Comparison of ENCODE assay signal across 2 worm cellular contexts in the genomic region with DNA sequence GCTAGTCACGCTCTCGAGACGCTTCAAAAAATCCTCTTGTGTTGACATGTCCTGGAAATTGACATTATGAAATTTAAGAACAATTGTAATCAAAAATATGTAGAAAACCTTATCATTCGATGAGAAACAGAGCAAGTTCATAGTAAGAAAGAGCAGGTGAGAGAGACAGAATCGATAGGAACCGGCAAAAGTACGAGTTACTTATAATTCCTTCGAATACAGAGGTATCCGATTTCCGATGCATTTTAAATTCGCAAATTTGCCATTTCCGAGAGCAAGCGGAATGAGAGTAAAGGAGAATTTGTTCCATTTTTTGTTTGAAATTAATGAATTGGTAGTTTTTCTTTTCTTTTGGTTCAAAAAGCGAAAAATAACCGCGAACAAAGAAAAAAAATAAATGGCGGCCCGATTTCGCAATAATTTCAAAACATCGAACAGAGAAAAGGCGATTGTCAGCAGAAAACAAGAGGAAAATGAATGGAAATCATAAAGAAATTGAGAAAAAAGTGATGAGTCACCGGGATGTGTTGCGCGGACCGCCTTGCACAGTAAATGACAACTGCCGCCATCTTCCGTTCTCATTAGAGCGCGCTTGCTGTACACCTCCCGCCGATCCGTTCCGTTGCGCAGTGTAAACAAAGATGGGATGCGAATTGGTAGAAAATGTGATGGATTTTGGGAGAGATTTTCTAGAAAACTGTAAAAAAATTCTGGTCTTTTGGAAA.
A peak's percentile ranks its signal among the peaks of the same experiment; 100 is the strongest.
TF ChIP-seq lines count a peak whose summit lies in the region.

A gene (minus strand): TSS at position 51 of the 725 bp plus-strand sequence.

TF ChIP-seq in whole organism, L1 larva, 84 proteins besides CTCF, POLR2A, EP300 and RAD21 (continued from another document):
- TF ChIP-seq unc-98 (GFP tag; IDR thresholded peaks at IDR 0.05; lab: Robert Waterston, UW) (no peak), fos-1 (tag; optimal IDR thresholded peaks at IDR 0.05; lab: Kevin White, UChicago) (peak; percentile 42), nhr-71 (tag; optimal IDR thresholded peaks at IDR 0.05; lab: Kevin White, UChicago) (peak; percentile 28), ama-1 (optimal IDR thresholded peaks at IDR 0.05; lab: Kevin White, UChicago) (no peak), sup-37 (GFP tag; optimal IDR thresholded peaks at IDR 0.05; lab: Kevin White, UChicago) (no peak), fkh-10 (GFP tag; optimal IDR thresholded peaks at IDR 0.05; lab: Kevin White, UChicago) (no peak), ztf-4 (tag; optimal IDR thresholded peaks at IDR 0.05; lab: Kevin White, UChicago) (no peak), lin-14 (GFP tag; optimal IDR thresholded peaks at IDR 0.05; lab: Kevin White, UChicago) (peak; percentile 88), lir-3 (tag; optimal IDR thresholded peaks at IDR 0.05; lab: Kevin White, UChicago; ENCODE audit: poor library complexity) (no peak), nhr-11 (tag; optimal IDR thresholded peaks at IDR 0.05; lab: Kevin White, UChicago) (no peak), unc-130 (tag; optimal IDR thresholded peaks at IDR 0.05; lab: Kevin White, UChicago) (no peak), mdl-1 (tag; optimal IDR thresholded peaks at IDR 0.05; lab: Kevin White, UChicago) (no peak), elt-2 (tag; optimal IDR thresholded peaks at IDR 0.05; lab: Kevin White, UChicago) (no peak), nhr-76 (tag; optimal IDR thresholded peaks at IDR 0.05; lab: Kevin White, UChicago) (no peak), ceh-82 (tag; optimal IDR thresholded peaks at IDR 0.05; lab: Kevin White, UChicago) (peak in 1 of 3 experiments; percentile 38), egl-27 (tag; optimal IDR thresholded peaks at IDR 0.05; lab: Kevin White, UChicago) (no peak), nhr-47 (tag; optimal IDR thresholded peaks at IDR 0.05; lab: Kevin White, UChicago) (no peak), lin-39 (tag; optimal IDR thresholded peaks at IDR 0.05; lab: Kevin White, UChicago) (no peak), aly-2 (tag; optimal IDR thresholded peaks at IDR 0.05; lab: Kevin White, UChicago) (no peak), mef-2 (tag; optimal IDR thresholded peaks at IDR 0.05; lab: Kevin White, UChicago) (no peak), ztf-11 (tag; optimal IDR thresholded peaks at IDR 0.05; lab: Kevin White, UChicago) (no peak), ceh-88 (GFP tag; IDR thresholded peaks at IDR 0.05; lab: Robert Waterston, UW) (no peak), snu-23 (GFP tag; optimal IDR thresholded peaks at IDR 0.05; lab: Kevin White, UChicago) (peak; percentile 39), Y116A8C.19 (tag; optimal IDR thresholded peaks at IDR 0.05; lab: Kevin White, UChicago; ENCODE audit: borderline replicate concordance) (no peak), swsn-7 (tag; optimal IDR thresholded peaks at IDR 0.05; lab: Kevin White, UChicago) (no peak), ceh-63 (GFP tag; optimal IDR thresholded peaks at IDR 0.05; lab: Kevin White, UChicago) (no peak), mab-9 (GFP tag; IDR thresholded peaks at IDR 0.05; lab: Robert Waterston, UW) (no peak), irx-1 (tag; optimal IDR thresholded peaks at IDR 0.05; lab: Kevin White, UChicago) (no peak), zip-4 (GFP tag; optimal IDR thresholded peaks at IDR 0.05; lab: Kevin White, UChicago) (peak; percentile 85), skn-1 (tag; optimal IDR thresholded peaks at IDR 0.05; lab: Kevin White, UChicago) (peak; percentile 60), F16B12.6 (tag; optimal IDR thresholded peaks at IDR 0.05; lab: Kevin White, UChicago) (no peak), dpl-1 (GFP tag; optimal IDR thresholded peaks at IDR 0.05; lab: Kevin White, UChicago) (peak; percentile 3 to 50 (median 40)), ceh-90 (tag; optimal IDR thresholded peaks at IDR 0.05; lab: Kevin White, UChicago) (no peak), hlh-4 (tag; optimal IDR thresholded peaks at IDR 0.05; lab: Kevin White, UChicago) (no peak), isw-1 (GFP tag; IDR thresholded peaks at IDR 0.05; lab: Robert Waterston, UW) (no peak), C34B4.2 (tag; optimal IDR thresholded peaks at IDR 0.05; lab: Kevin White, UChicago) (no peak), egl-13 (tag; optimal IDR thresholded peaks at IDR 0.05; lab: Kevin White, UChicago) (no peak), lin-35 (GFP tag; optimal IDR thresholded peaks at IDR 0.05; lab: Kevin White, UChicago) (peak; percentile 25 to 53), unc-30 (tag; optimal IDR thresholded peaks at IDR 0.05; lab: Kevin White, UChicago) (no peak), fkh-4 (tag; optimal IDR thresholded peaks at IDR 0.05; lab: Kevin White, UChicago; ENCODE audit: borderline replicate concordance) (no peak), lin-15B (tag; optimal IDR thresholded peaks at IDR 0.05; lab: Kevin White, UChicago) (no peak), lsy-2 (tag; optimal IDR thresholded peaks at IDR 0.05; lab: Kevin White, UChicago) (peak in 1 of 2 experiments; percentile 31), nhr-20 (tag; optimal IDR thresholded peaks at IDR 0.05; lab: Kevin White, UChicago) (peak; percentile 19), blmp-1 (tag; optimal IDR thresholded peaks at IDR 0.05; lab: Kevin White, UChicago) (peak; percentile 30)

TF ChIP-seq in whole organism, L3 larva, 47 proteins besides CTCF, POLR2A, EP300 and RAD21 (continued from another document):
- TF ChIP-seq lin-39 (tag; optimal IDR thresholded peaks at IDR 0.05; lab: Kevin White, UChicago) (peak; percentile 55), eor-1 (tag; optimal IDR thresholded peaks at IDR 0.05; lab: Kevin White, UChicago) (no peak), mdl-1 (tag; optimal IDR thresholded peaks at IDR 0.05; lab: Kevin White, UChicago) (no peak), ZK546.5 (tag; optimal IDR thresholded peaks at IDR 0.05; lab: Kevin White, UChicago) (no peak), fkh-10 (GFP tag; optimal IDR thresholded peaks at IDR 0.05; lab: Kevin White, UChicago) (no peak), unc-62 (GFP tag; optimal IDR thresholded peaks at IDR 0.05; lab: Kevin White, UChicago) (no peak), ztf-11 (tag; optimal IDR thresholded peaks at IDR 0.05; lab: Kevin White, UChicago) (no peak), hmg-11 (tag; optimal IDR thresholded peaks at IDR 0.05; lab: Kevin White, UChicago) (peak; percentile 49), aly-2 (tag; optimal IDR thresholded peaks at IDR 0.05; lab: Kevin White, UChicago) (no peak), egl-27 (tag; optimal IDR thresholded peaks at IDR 0.05; lab: Kevin White, UChicago) (no peak), sea-2 (GFP tag; optimal IDR thresholded peaks at IDR 0.05; lab: Kevin White, UChicago) (no peak), daf-12 (tag; optimal IDR thresholded peaks at IDR 0.05; lab: Kevin White, UChicago) (no peak), pha-4 (tag; optimal IDR thresholded peaks at IDR 0.05; lab: Kevin White, UChicago) (peak; percentile 77), ceh-16 (tag; optimal IDR thresholded peaks at IDR 0.05; lab: Kevin White, UChicago) (no peak), zag-1 (tag; optimal IDR thresholded peaks at IDR 0.05; lab: Kevin White, UChicago) (no peak), pqm-1 (tag; optimal IDR thresholded peaks at IDR 0.05; lab: Kevin White, UChicago) (no peak), mml-1 (tag; optimal IDR thresholded peaks at IDR 0.05; lab: Kevin White, UChicago) (no peak), nhr-43 (tag; optimal IDR thresholded peaks at IDR 0.05; lab: Kevin White, UChicago; ENCODE audit: poor library complexity, severe bottlenecking) (no peak), nhr-77 (tag; optimal IDR thresholded peaks at IDR 0.05; lab: Kevin White, UChicago) (no peak), tbx-2 (tag; optimal IDR thresholded peaks at IDR 0.05; lab: Kevin White, UChicago) (no peak), nhr-237 (tag; optimal IDR thresholded peaks at IDR 0.05; lab: Kevin White, UChicago) (no peak), unc-39 (tag; optimal IDR thresholded peaks at IDR 0.05; lab: Kevin White, UChicago) (no peak), ama-1 (optimal IDR thresholded peaks at IDR 0.05; lab: Kevin White, UChicago) (no peak), R02D3.7 (tag; optimal IDR thresholded peaks at IDR 0.05; lab: Kevin White, UChicago) (no peak), nhr-28 (tag; optimal IDR thresholded peaks at IDR 0.05; lab: Kevin White, UChicago) (no peak), egl-5 (tag; optimal IDR thresholded peaks at IDR 0.05; lab: Kevin White, UChicago) (peak; percentile 28), elt-3 (tag; optimal IDR thresholded peaks at IDR 0.05; lab: Kevin White, UChicago) (no peak), nhr-11 (tag; optimal IDR thresholded peaks at IDR 0.05; lab: Kevin White, UChicago) (no peak), fkh-2 (tag; optimal IDR thresholded peaks at IDR 0.05; lab: Kevin White, UChicago) (no peak)
